Worm (Caenorhabditis elegans) whole organism, young adult: ENCODE measurements around the gene T24C4.5.

Source experiments
- Y95B8A.8 ChIP-seq: fragments of 200-800 bp; sonication (Bioruptor generic); IDR thresholded peaks from 2 replicates; pipeline ENCODE4 v1.3.6; 2022; ENCODE audit warnings: missing genetic modification reagents, missing genetic modification characterization, missing compliant biosample characterization
- ama-1 ChIP-seq, 3 experiments: fragments of 150-350 bp in 1 of 3; sonication (generic microtip) in 2 of 3; optimal IDR thresholded peaks; 2 replicates each; lab custom pipeline; 2014 to 2018; ENCODE audit warnings: missing biosample characterization in 2 of 3, missing genetic modification characterization in 2 of 3, missing genetic modification reagents in 2 of 3
- aptf-3 ChIP-seq: fragments of 200-800 bp; sonication (Bioruptor generic); IDR thresholded peaks from 2 replicates; pipeline ENCODE4 v1.3.6; 2022; ENCODE audit warnings: missing genetic modification characterization, missing compliant biosample characterization
- attf-5 ChIP-seq: fragments of 200-800 bp; sonication (Bioruptor generic); optimal IDR thresholded peaks from 2 replicates; lab custom pipeline; 2018; ENCODE audit warnings: mild to moderate bottlenecking, missing genetic modification characterization, missing compliant biosample characterization
- egrh-3 ChIP-seq: fragments of 200-800 bp; sonication (Bioruptor generic); IDR thresholded peaks from 2 replicates; pipeline ENCODE4 v1.3.6; 2022; ENCODE audit warnings: missing genetic modification reagents, missing genetic modification characterization, missing compliant biosample characterization
- gei-17 ChIP-seq: fragments of 200-800 bp; sonication (Bioruptor generic); optimal IDR thresholded peaks from 2 replicates; lab custom pipeline; 2018; ENCODE audit warnings: mild to moderate bottlenecking, missing genetic modification characterization, missing compliant biosample characterization
- hlh-12 ChIP-seq: sonication (generic microtip); optimal IDR thresholded peaks from 2 replicates; lab custom pipeline; 2016; ENCODE audit warnings: missing genetic modification characterization, missing compliant biosample characterization
- nhr-90 ChIP-seq: sonication (generic microtip); optimal IDR thresholded peaks from 2 replicates; lab custom pipeline; 2016; ENCODE audit warnings: missing genotype, mild to moderate bottlenecking, missing genetic modification characterization, missing compliant biosample characterization
- snpc-1.3 ChIP-seq: sonication (generic microtip); optimal IDR thresholded peaks from 2 replicates; lab custom pipeline; 2017; ENCODE audit warnings: missing genetic modification characterization, mild to moderate bottlenecking, missing compliant biosample characterization, antibody characterized with exemption, moderate library complexity, missing genotype, missing genetic modification reagents; ENCODE audit not compliant: insufficient read depth

DNA sequence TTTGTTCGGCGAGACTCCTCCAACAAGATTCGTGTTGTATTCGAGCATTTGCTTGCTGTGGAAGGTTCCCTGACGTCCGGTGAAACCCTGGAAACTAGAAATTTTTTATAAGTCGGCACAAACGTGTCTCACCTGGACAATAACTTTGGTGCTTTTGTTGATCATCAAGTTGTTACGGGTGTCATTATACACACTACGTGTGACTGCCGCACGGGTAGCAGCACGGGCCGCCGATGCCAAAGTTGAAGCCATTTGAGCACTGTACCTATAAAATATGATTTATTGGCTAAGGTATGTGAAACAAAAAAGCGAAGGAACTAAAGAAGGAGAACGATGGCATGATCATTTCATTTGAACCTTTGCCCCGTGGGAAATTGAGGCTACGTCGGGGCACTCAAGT lies 21.6 kb upstream of the T24C4.5 start, which contains the start of gene sucl-2:
- TF ChIP-seq aptf-3: no peak
- TF ChIP-seq snpc-1.3 (tag; lab: Kevin White, UChicago): no peak
- TF ChIP-seq hlh-12: no peak
- no peak for TF ChIP-seq ama-1 (optimal IDR thresholded peaks at IDR 0.05; lab: Kevin White, UChicago)
- TF ChIP-seq ama-1 (GFP tag; optimal IDR thresholded peaks at IDR 0.05; lab: Kevin White, UChicago): no peak
- TF ChIP-seq egrh-3: no peak
- no peak for TF ChIP-seq nhr-90 (tag; lab: Kevin White, UChicago)
- no peak for TF ChIP-seq gei-17
- TF ChIP-seq attf-5 (GFP tag; lab: Kevin White, UChicago): no peak
- no peak for TF ChIP-seq Y95B8A.8
